Worm (Caenorhabditis elegans) whole organism, young adult: ENCODE results near the gene C08B6.14.

ENCODE experiments used
- C17E4.6 ChIP-seq: fragments of 200-800 bp; sonication (Bioruptor generic); IDR thresholded peaks from 2 replicates; pipeline ENCODE4 v1.3.6; 2022; ENCODE audit warnings: missing genetic modification reagents, missing genetic modification characterization, missing compliant biosample characterization
- bed-1 ChIP-seq: fragments of 200-800 bp; sonication (Bioruptor generic); IDR thresholded peaks from 2 replicates; pipeline ENCODE4 v1.3.6; 2022; ENCODE audit warnings: missing genetic modification reagents, missing genetic modification characterization, missing compliant biosample characterization
- cebp-2 ChIP-seq: fragments of 200-800 bp; sonication (Bioruptor generic); IDR thresholded peaks from 2 replicates; pipeline ENCODE4 v1.3.6; 2022; ENCODE audit warnings: missing genetic modification characterization, missing compliant biosample characterization
- ceh-40 ChIP-seq: fragments of 200-800 bp; sonication (Bioruptor generic); IDR thresholded peaks from 2 replicates; pipeline ENCODE4 v1.3.6; 2022; ENCODE audit warnings: missing genetic modification characterization, missing compliant biosample characterization
- ceh-79 ChIP-seq: sonication (generic microtip); optimal IDR thresholded peaks from 2 replicates; lab custom pipeline; 2017; ENCODE audit warnings: mild to moderate bottlenecking, missing genetic modification characterization, missing compliant biosample characterization
- dpl-1 ChIP-seq: fragments of 150-350 bp; optimal IDR thresholded peaks from 2 replicates; lab custom pipeline; 2014; ENCODE audit warnings: missing biosample characterization, missing genetic modification reagents, missing genetic modification characterization
- egl-44 ChIP-seq: fragments of 200-800 bp; sonication (Bioruptor generic); IDR thresholded peaks from 2 replicates; pipeline ENCODE4 v1.3.6; 2022; ENCODE audit warnings: missing genetic modification reagents, missing genetic modification characterization, missing compliant biosample characterization
- hlh-12 ChIP-seq: sonication (generic microtip); optimal IDR thresholded peaks from 2 replicates; lab custom pipeline; 2016; ENCODE audit warnings: missing genetic modification characterization, missing compliant biosample characterization
- hmg-20 ChIP-seq: fragments of 200-800 bp; sonication (Bioruptor generic); IDR thresholded peaks from 2 replicates; pipeline ENCODE4 v1.3.6; 2022; ENCODE audit warnings: missing genetic modification reagents, missing genetic modification characterization, missing compliant biosample characterization
- nfya-1 ChIP-seq: sonication (generic microtip); optimal IDR thresholded peaks from 2 replicates; lab custom pipeline; 2017; ENCODE audit warnings: antibody characterized with exemption, missing compliant biosample characterization, missing genetic modification characterization, borderline replicate concordance; ENCODE audit not compliant: insufficient read depth
- nhr-120 ChIP-seq: fragments of 200-800 bp; sonication (Bioruptor generic); IDR thresholded peaks from 2 replicates; pipeline ENCODE4 v1.3.6; 2022; ENCODE audit warnings: missing genetic modification characterization, missing compliant biosample characterization
- nhr-179 ChIP-seq: sonication (generic microtip); optimal IDR thresholded peaks from 2 replicates; lab custom pipeline; 2016; ENCODE audit warnings: mild to moderate bottlenecking, missing genetic modification characterization, missing compliant biosample characterization
- snpc-4 ChIP-seq, 5 experiments: fragments of 150-350 bp in 1 of 5; sonication (generic microtip) in 4 of 5; optimal IDR thresholded peaks; 2 replicates each; lab custom pipeline; 2014 to 2018; ENCODE audit warnings: missing genetic modification characterization in 5 of 5, missing biosample characterization in 3 of 5, antibody characterized with exemption in 2 of 5, mild to moderate bottlenecking in 2 of 5, missing compliant biosample characterization in 2 of 5, missing genotype in 2 of 5, moderate library complexity in 2 of 5, missing genetic modification reagents in 1 of 5
- unc-62 ChIP-seq: fragments of 150-350 bp; optimal IDR thresholded peaks from 2 replicates; lab custom pipeline; 2014; ENCODE audit warnings: missing biosample characterization, missing genetic modification reagents, missing genetic modification characterization

- TF ChIP-seq nhr-179 (tag; lab: Kevin White, UChicago) (no peak), C17E4.6 (GFP tag; lab: Robert Waterston, UW) (no peak), bed-1 (GFP tag; lab: Robert Waterston, UW) (no peak), nhr-120 (GFP tag; lab: Robert Waterston, UW) (no peak), unc-62 (GFP tag; lab: Kevin White, UChicago) (no peak), hmg-20 (no peak), ceh-40 (GFP tag; lab: Robert Waterston, UW) (no peak), snpc-4 (GFP tag; optimal IDR thresholded peaks at IDR 0.05; lab: Kevin White, UChicago) (no peak), snpc-4 (tag; optimal IDR thresholded peaks at IDR 0.05; lab: Kevin White, UChicago) (no peak), hlh-12 (tag; lab: Kevin White, UChicago) (no peak), cebp-2 (GFP tag; lab: Robert Waterston, UW) (no peak), ceh-79 (tag; lab: Kevin White, UChicago) (no peak), nfya-1 (tag; lab: Kevin White, UChicago) (no peak), dpl-1 (GFP tag; lab: Kevin White, UChicago) (no peak), egl-44 (GFP tag; lab: Robert Waterston, UW) (no peak)
Observed at ce11 chrV:10112187-10112586, 10.4 kb upstream of the C08B6.14 start, which contains the start of gene C08B6.3.
